Fruit fly (Drosophila melanogaster) whole organism, wandering third instar larva: ENCODE measurements around the gene CG5478.

Source experiments
- Dfd ChIP-seq: fragments of >200 bp; optimal IDR thresholded peaks from 2 replicates; lab custom pipeline; 2017; ENCODE audit warnings: missing biosample characterization, missing genetic modification characterization
- sage ChIP-seq: fragments of 200-800 bp; sonication (Bioruptor generic); optimal IDR thresholded peaks from 2 replicates; lab custom pipeline; 2016; ENCODE audit warnings: missing biosample characterization, mild to moderate bottlenecking, missing genetic modification characterization

DNA sequence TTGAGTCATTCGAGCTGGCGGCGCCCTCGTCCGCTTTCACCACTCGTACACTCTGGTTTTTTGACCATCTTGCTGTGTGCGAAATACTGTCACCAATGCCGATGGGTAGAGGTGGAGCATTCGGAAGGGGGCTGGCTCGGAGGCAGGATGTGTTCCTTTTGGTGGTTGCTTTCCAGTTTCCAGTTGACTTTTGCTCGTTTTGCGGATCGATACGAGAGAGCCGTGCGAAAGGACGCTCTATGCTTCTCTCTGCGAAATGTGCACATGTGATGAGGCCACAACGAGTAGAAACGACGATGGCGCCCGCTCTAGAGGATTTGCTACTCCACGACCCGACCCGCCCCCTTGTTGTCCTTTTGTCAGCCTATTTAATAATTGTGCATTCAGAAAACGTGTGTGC is 4.2 kb upstream of the CG5478 start:
- TF ChIP-seq Dfd = no peak
- TF ChIP-seq sage (GFP tag; lab: Kevin White, UChicago) = no peak
